Fruit fly (Drosophila melanogaster): ENCODE results near the gene Task7.

Gene Task7

DNA sequence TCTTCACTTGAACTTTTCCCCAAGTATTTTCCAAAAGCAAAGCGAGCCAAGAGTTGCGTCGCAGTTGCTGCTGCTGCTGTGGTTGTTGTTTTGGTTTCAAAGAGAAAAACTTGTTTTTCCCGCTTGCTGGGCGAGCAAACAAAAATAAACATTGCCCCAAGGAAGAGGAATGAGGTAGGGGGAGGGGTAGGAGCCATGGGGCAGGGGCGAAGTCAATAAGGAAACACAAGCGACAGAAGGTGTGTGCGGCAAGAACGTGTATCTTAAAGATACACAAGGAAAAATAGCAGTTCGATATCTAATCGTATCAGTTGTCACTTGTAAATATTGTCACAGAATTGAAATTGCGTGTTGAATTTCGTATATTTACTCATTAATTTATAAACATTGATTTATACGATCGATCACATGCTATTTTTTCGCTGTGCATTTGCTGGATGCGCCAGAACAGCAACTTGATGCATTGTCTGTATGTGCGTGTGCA lies 18.5 kb downstream of the Task7 start (continued):
- peak; percentile 40 for TF ChIP-seq CG12299 (tag; optimal IDR thresholded peaks at IDR 0.05)
- peak; percentile 25 for TF ChIP-seq MESR4 (GFP tag; optimal IDR thresholded peaks at IDR 0.05)
- TF ChIP-seq lola (GFP tag; optimal IDR thresholded peaks at IDR 0.05): peak in 1 of 3 experiments; percentile 86
- peak; percentile 79 for TF ChIP-seq CG8924 (tag; optimal IDR thresholded peaks at IDR 0.05)
- TF ChIP-seq bbx (GFP tag; IDR thresholded peaks at IDR 0.05; ENCODE audit: partially characterized antibody): 0 out of 2 replicates have a peak, but pooled peaks have one; percentile 18
- no peak for TF ChIP-seq Dfd (GFP tag; optimal IDR thresholded peaks at IDR 0.05)
- TF ChIP-seq dmrt11E (tag; optimal IDR thresholded peaks at IDR 0.05): peak; percentile 91
- peak; percentile 38 for TF ChIP-seq shn (GFP tag; optimal IDR thresholded peaks at IDR 0.05)
- peak; percentile 7 for TF ChIP-seq CG11398 (GFP tag; optimal IDR thresholded peaks at IDR 0.05)
- TF ChIP-seq cato (GFP tag; optimal IDR thresholded peaks at IDR 0.05; ENCODE audit: borderline replicate concordance): no peak
- TF ChIP-seq CG8089 (GFP tag; optimal IDR thresholded peaks at IDR 0.05): peak; percentile 13
- TF ChIP-seq Adf1 (GFP tag; IDR thresholded peaks at IDR 0.05): no peak
- TF ChIP-seq CG5953 (GFP tag; IDR thresholded peaks at IDR 0.05): peak; percentile 41; the same call in 1 of the 2 replicates
- TF ChIP-seq CG14667 (GFP tag; IDR thresholded peaks at IDR 0.05): peak; percentile 50; the same call in 1 of the 2 replicates
- no peak for TF ChIP-seq CG18476 (GFP tag; optimal IDR thresholded peaks at IDR 0.05)
- TF ChIP-seq ttk (GFP tag; IDR thresholded peaks at IDR 0.05): peak; percentile 54; the same call in 1 of the 2 replicates
- TF ChIP-seq lov (optimal IDR thresholded peaks at IDR 0.05): no peak
- TF ChIP-seq lov (GFP tag; IDR thresholded peaks at IDR 0.05): peak; percentile 79; the same call in 1 of the 3 replicates
- no peak for TF ChIP-seq unc-4 (GFP tag; IDR thresholded peaks at IDR 0.05; ENCODE audit: partially characterized antibody)
- TF ChIP-seq zfh1 (GFP tag; IDR thresholded peaks at IDR 0.05): peak; percentile 76
- TF ChIP-seq toy (GFP tag; IDR thresholded peaks at IDR 0.05): no peak
- TF ChIP-seq lmd (GFP tag; IDR thresholded peaks at IDR 0.05): peak; percentile 64
- peak; percentile 33 for TF ChIP-seq kay (GFP tag; optimal IDR thresholded peaks at IDR 0.05)
- peak; percentile 68 for TF ChIP-seq Meics (GFP tag; optimal IDR thresholded peaks at IDR 0.05)
- TF ChIP-seq CG2875 (GFP tag; optimal IDR thresholded peaks at IDR 0.05): peak; percentile 70
- peak; percentile 89 for TF ChIP-seq ara (GFP tag; IDR thresholded peaks at IDR 0.05)
- TF ChIP-seq Drgx (GFP tag; IDR thresholded peaks at IDR 0.05): peak; percentile 97
- 0 out of 2 replicates have a peak, but pooled peaks have one; percentile 17 for TF ChIP-seq NFAT (GFP tag; IDR thresholded peaks at IDR 0.05)
- TF ChIP-seq en (GFP tag; optimal IDR thresholded peaks at IDR 0.05): no peak
- peak; percentile 34 for TF ChIP-seq CG3065 (GFP tag; optimal IDR thresholded peaks at IDR 0.05)
- TF ChIP-seq CG6175 (GFP tag; IDR thresholded peaks at IDR 0.05): no peak; the same call in 2 of the 3 replicates
- TF ChIP-seq CG14710 (tag; optimal IDR thresholded peaks at IDR 0.05): peak; percentile 85
- TF ChIP-seq CG4707 (GFP tag; optimal IDR thresholded peaks at IDR 0.05): peak; percentile 61
- TF ChIP-seq Atf3 (GFP tag; optimal IDR thresholded peaks at IDR 0.05): no peak
- peak; percentile 36 for TF ChIP-seq jumu (GFP tag; optimal IDR thresholded peaks at IDR 0.05)
- TF ChIP-seq mirr (GFP tag; optimal IDR thresholded peaks at IDR 0.05): peak; percentile 72
- peak; percentile 80 for TF ChIP-seq gsb-n (tag; optimal IDR thresholded peaks at IDR 0.05)
- TF ChIP-seq stwl (tag; optimal IDR thresholded peaks at IDR 0.05): no peak
- TF ChIP-seq CG11247 (GFP tag; IDR thresholded peaks at IDR 0.05): peak; percentile 32
- TF ChIP-seq BEAF-32 (GFP tag; optimal IDR thresholded peaks at IDR 0.05): no peak
- TF ChIP-seq CG5180 (GFP tag; optimal IDR thresholded peaks at IDR 0.05): no peak
- TF ChIP-seq onecut (GFP tag; IDR thresholded peaks at IDR 0.05): peak; percentile 74
- TF ChIP-seq ranshi (GFP tag; IDR thresholded peaks at IDR 0.05): peak; percentile 57; the same call in 1 of the 2 replicates
- no peak for TF ChIP-seq CG17912 (GFP tag; optimal IDR thresholded peaks at IDR 0.05)
- TF ChIP-seq CG34224 (GFP tag; IDR thresholded peaks at IDR 0.05; ENCODE audit: partially characterized antibody): no peak
- no peak for TF ChIP-seq CG3163 (GFP tag; optimal IDR thresholded peaks at IDR 0.05)
- peak; percentile 71 for TF ChIP-seq CG13424 (tag; optimal IDR thresholded peaks at IDR 0.05)
- peak; percentile 89 for TF ChIP-seq kni (GFP tag; optimal IDR thresholded peaks at IDR 0.05)
- TF ChIP-seq NC2α (GFP tag; optimal IDR thresholded peaks at IDR 0.05): peak; percentile 33
- TF ChIP-seq Usf (GFP tag; optimal IDR thresholded peaks at IDR 0.05): peak; percentile 21

Data from whole organism, embryonic.